Fruit fly (Drosophila melanogaster): ENCODE data around the gene CG16974.
A peak's percentile ranks its signal among the peaks of the same experiment; 100 is the strongest.

Gene CG16974

dm6 chr2L:13205256-13205655 lies 13.5 kb upstream of the CG16974 start (continued):
- TF ChIP-seq CG2875 (GFP tag; optimal IDR thresholded peaks at IDR 0.05) = peak; percentile 10
- peak; percentile 95 for TF ChIP-seq ftz-f1 (GFP tag; optimal IDR thresholded peaks at IDR 0.05)
- peak; percentile 8 for TF ChIP-seq dm (GFP tag; optimal IDR thresholded peaks at IDR 0.05)
- no peak for TF ChIP-seq ATbp (GFP tag; optimal IDR thresholded peaks at IDR 0.05)
- TF ChIP-seq lov (optimal IDR thresholded peaks at IDR 0.05) = no peak
- peak; percentile 66; the same call in 1 of the 3 replicates for TF ChIP-seq lov (GFP tag; IDR thresholded peaks at IDR 0.05)
- TF ChIP-seq CG13624 (GFP tag; optimal IDR thresholded peaks at IDR 0.05) = peak; percentile 23
- peak; percentile 45; the same call in 1 of the 2 replicates for TF ChIP-seq Drgx (GFP tag; IDR thresholded peaks at IDR 0.05)
- peak; percentile 64 for TF ChIP-seq pho (GFP tag; optimal IDR thresholded peaks at IDR 0.05)
- TF ChIP-seq vfl (GFP tag; optimal IDR thresholded peaks at IDR 0.05) = no peak
- TF ChIP-seq lbe (GFP tag; optimal IDR thresholded peaks at IDR 0.05) = no peak
- no peak for TF ChIP-seq Opbp (GFP tag; IDR thresholded peaks at IDR 0.05; ENCODE audit: partially characterized antibody)
- TF ChIP-seq bowl (GFP tag; IDR thresholded peaks at IDR 0.05) = 0 out of 2 replicates have a peak, but pooled peaks have one; percentile 24
- no peak for TF ChIP-seq CG6175 (GFP tag; IDR thresholded peaks at IDR 0.05)
- peak; percentile 24 for TF ChIP-seq CG14710 (tag; optimal IDR thresholded peaks at IDR 0.05)
- peak; percentile 57 for TF ChIP-seq sens (GFP tag)
- no peak for TF ChIP-seq sug (tag; optimal IDR thresholded peaks at IDR 0.05)
- no peak for TF ChIP-seq kay (GFP tag; optimal IDR thresholded peaks at IDR 0.05)
- TF ChIP-seq bigmax (GFP tag; optimal IDR thresholded peaks at IDR 0.05) = no peak
- TF ChIP-seq CG12769 (tag; optimal IDR thresholded peaks at IDR 0.05) = peak; percentile 85
- TF ChIP-seq CG10959 (GFP tag; IDR thresholded peaks at IDR 0.05) = no peak
- TF ChIP-seq CG10543 (GFP tag; optimal IDR thresholded peaks at IDR 0.05) = peak; percentile 91
- no peak for TF ChIP-seq pum (GFP tag; optimal IDR thresholded peaks at IDR 0.05)
- TF ChIP-seq Ssrp (tag; optimal IDR thresholded peaks at IDR 0.05) = no peak
- TF ChIP-seq CG2678 (tag; optimal IDR thresholded peaks at IDR 0.05) = peak; percentile 31
- TF ChIP-seq Awh (GFP tag; IDR thresholded peaks at IDR 0.05) = peak; percentile 49; the same call in 1 of the 2 replicates
- no peak for TF ChIP-seq tna (GFP tag; IDR thresholded peaks at IDR 0.05; ENCODE audit: partially characterized antibody)
- no peak for TF ChIP-seq Blimp-1 (GFP tag; optimal IDR thresholded peaks at IDR 0.05)
- TF ChIP-seq CG34422 (GFP tag; IDR thresholded peaks at IDR 0.05) = peak; percentile 70; the same call in 1 of the 3 replicates
- no peak for TF ChIP-seq Fer2 (tag; optimal IDR thresholded peaks at IDR 0.05)
- no peak for TF ChIP-seq maf-S (GFP tag; optimal IDR thresholded peaks at IDR 0.05)
- peak; percentile 6 for TF ChIP-seq CG7786 (GFP tag; optimal IDR thresholded peaks at IDR 0.05)
- peak; percentile 37 for TF ChIP-seq CG13296 (GFP tag; optimal IDR thresholded peaks at IDR 0.05)
- peak; percentile 60; the same call in 1 of the 3 replicates for TF ChIP-seq otp (GFP tag; IDR thresholded peaks at IDR 0.05)
- no peak for TF ChIP-seq stc (GFP tag; IDR thresholded peaks at IDR 0.05)
- peak; percentile 81 for TF ChIP-seq crol (GFP tag; IDR thresholded peaks at IDR 0.05)
- no peak for TF ChIP-seq CG18764 (GFP tag; optimal IDR thresholded peaks at IDR 0.05)
- TF ChIP-seq tap (tag; optimal IDR thresholded peaks at IDR 0.05) = no peak
- peak; percentile 14; the same call in 1 of the 2 replicates for TF ChIP-seq CG13287 (GFP tag; IDR thresholded peaks at IDR 0.05; ENCODE audit: partially characterized antibody)
- peak; percentile 83 for TF ChIP-seq kni (GFP tag; optimal IDR thresholded peaks at IDR 0.05)
- TF ChIP-seq zen2 (GFP tag; IDR thresholded peaks at IDR 0.05; ENCODE audit: partially characterized antibody) = no peak
- no peak for TF ChIP-seq CG30020 (tag; optimal IDR thresholded peaks at IDR 0.05)
- TF ChIP-seq toy (GFP tag; IDR thresholded peaks at IDR 0.05) = no peak
- peak in 1 of 2 experiments; percentile 12 for TF ChIP-seq Trl (optimal IDR thresholded peaks at IDR 0.05)
- TF ChIP-seq Trl (GFP tag; optimal IDR thresholded peaks at IDR 0.05) = peak; percentile 32
- peak; percentile 70; the same call in 2 of the 3 replicates for TF ChIP-seq gce (GFP tag; IDR thresholded peaks at IDR 0.05)
- TF ChIP-seq CG18599 (GFP tag; optimal IDR thresholded peaks at IDR 0.05) = peak; percentile 65
- TF ChIP-seq CG11398 (GFP tag; optimal IDR thresholded peaks at IDR 0.05) = peak; percentile 53
- TF ChIP-seq CG4730 (GFP tag; IDR thresholded peaks at IDR 0.05) = 0 out of 2 replicates have a peak, but pooled peaks have one; percentile 24
- TF ChIP-seq CG15601 (tag; optimal IDR thresholded peaks at IDR 0.05) = peak; percentile 25
- TF ChIP-seq CG9932 (GFP tag; IDR thresholded peaks at IDR 0.05) = no peak
